Fruit fly (Drosophila melanogaster): ENCODE measurements around the gene Ugt35D1.
A peak's percentile ranks its signal among the peaks of the same experiment; 100 is the strongest.

Gene Ugt35D1

dm6 chr3R:31443455-31443854 is 48.4 kb upstream of the Ugt35D1 start (continued):
- TF ChIP-seq ss (GFP tag; optimal IDR thresholded peaks at IDR 0.05) (no peak), Ets21C (GFP tag; optimal IDR thresholded peaks at IDR 0.05) (no peak), CG6276 (GFP tag; optimal IDR thresholded peaks at IDR 0.05) (peak; percentile 71), Hr39 (GFP tag; optimal IDR thresholded peaks at IDR 0.05) (peak; percentile 54), acj6 (GFP tag; optimal IDR thresholded peaks at IDR 0.05) (peak; percentile 47), CG31627 (GFP tag; optimal IDR thresholded peaks at IDR 0.05) (no peak), pdm3 (GFP tag; optimal IDR thresholded peaks at IDR 0.05) (peak; percentile 79), CG6854 (GFP tag; optimal IDR thresholded peaks at IDR 0.05) (no peak), CG6163 (GFP tag; IDR thresholded peaks at IDR 0.05) (peak; percentile 84), vri (GFP tag; optimal IDR thresholded peaks at IDR 0.05) (no peak), cyc (GFP tag; optimal IDR thresholded peaks at IDR 0.05) (peak; percentile 9), esn (GFP tag; optimal IDR thresholded peaks at IDR 0.05) (no peak), Eip93F (GFP tag; optimal IDR thresholded peaks at IDR 0.05) (no peak), CG3919 (GFP tag; optimal IDR thresholded peaks at IDR 0.05) (peak; percentile 39)

- peak; percentile 73 for TF ChIP-seq svp (GFP tag)
- no peak for TF ChIP-seq CG15336 (GFP tag; IDR thresholded peaks at IDR 0.05)
Observed at dm6 chr3R:31443023-31443422, 47.9 kb upstream of the Ugt35D1 start.

- TF ChIP-seq Smox (GFP tag; optimal IDR thresholded peaks at IDR 0.05) (no peak), CG10669 (GFP tag; optimal IDR thresholded peaks at IDR 0.05) (no peak), esn (GFP tag; optimal IDR thresholded peaks at IDR 0.05) (no peak), CG34406 (GFP tag; optimal IDR thresholded peaks at IDR 0.05) (no peak), svp (GFP tag) (no peak), CG8119 (GFP tag; IDR thresholded peaks at IDR 0.05) (no peak), Gug (GFP tag; IDR thresholded peaks at IDR 0.05) (no peak), CG9139 (GFP tag; optimal IDR thresholded peaks at IDR 0.05) (no peak), Sox15 (GFP tag; optimal IDR thresholded peaks at IDR 0.05) (no peak), CG3032 (tag; optimal IDR thresholded peaks at IDR 0.05) (no peak), pdm3 (GFP tag; optimal IDR thresholded peaks at IDR 0.05) (no peak), CG1621 (tag; optimal IDR thresholded peaks at IDR 0.05) (no peak), Blimp-1 (GFP tag; optimal IDR thresholded peaks at IDR 0.05) (no peak)
Observed at dm6 chr3R:31440561-31440960, 45.5 kb upstream of the Ugt35D1 start.

- TF ChIP-seq Ets96B (tag; optimal IDR thresholded peaks at IDR 0.05) (peak; percentile 15), Sox15 (GFP tag; optimal IDR thresholded peaks at IDR 0.05) (no peak), spab (GFP tag; optimal IDR thresholded peaks at IDR 0.05) (no peak), OdsH (GFP tag; optimal IDR thresholded peaks at IDR 0.05) (peak; percentile 13), CG6276 (GFP tag; optimal IDR thresholded peaks at IDR 0.05) (peak; percentile 45), dsx (GFP tag; optimal IDR thresholded peaks at IDR 0.05; ENCODE audit: poor library complexity, severe bottlenecking) (no peak), net (GFP tag; optimal IDR thresholded peaks at IDR 0.05) (peak; percentile 22), CG32006 (GFP tag; optimal IDR thresholded peaks at IDR 0.05) (peak; percentile 59), fd85E (GFP tag; optimal IDR thresholded peaks at IDR 0.05) (no peak), Eip75B (GFP tag; optimal IDR thresholded peaks at IDR 0.05) (no peak), Hr4 (GFP tag; optimal IDR thresholded peaks at IDR 0.05) (peak; percentile 69), achi (GFP tag; optimal IDR thresholded peaks at IDR 0.05) (peak; percentile 13), CG11294 (GFP tag; IDR thresholded peaks at IDR 0.05) (peak; percentile 14; the same call in 1 of the 2 replicates), Eip78C (GFP tag) (peak; percentile 50), acj6 (GFP tag; optimal IDR thresholded peaks at IDR 0.05) (no peak), Hr39 (GFP tag; optimal IDR thresholded peaks at IDR 0.05) (peak; percentile 32), dac (GFP tag; optimal IDR thresholded peaks at IDR 0.05) (no peak), CG3919 (GFP tag; optimal IDR thresholded peaks at IDR 0.05) (peak; percentile 19), pdm3 (GFP tag; optimal IDR thresholded peaks at IDR 0.05) (peak; percentile 13), CG15336 (GFP tag; IDR thresholded peaks at IDR 0.05) (peak; percentile 48; the same call in 1 of the 2 replicates), CG8119 (GFP tag; IDR thresholded peaks at IDR 0.05) (peak; percentile 55; the same call in 2 of the 3 replicates), CG4318 (GFP tag; optimal IDR thresholded peaks at IDR 0.05) (peak; percentile 26), svp (GFP tag) (peak; percentile 67)
Observed at dm6 chr3R:31439986-31440385, 44.9 kb upstream of the Ugt35D1 start.
